Worm (Caenorhabditis elegans): ENCODE data around the gene F34D10.4.

ce11 chrIII:3764584-3764983, 28.2 kb downstream of the F34D10.4 start:
- TF ChIP-seq ztf-16 (tag; optimal IDR thresholded peaks at IDR 0.05), result no peak
- TF ChIP-seq unc-55 (GFP tag; optimal IDR thresholded peaks at IDR 0.05), result no peak

Data from whole organism, late embryonic.